Fruit fly (Drosophila melanogaster): Measurements from ENCODE around the gene CG4440.

Gene CG4440

DNA sequence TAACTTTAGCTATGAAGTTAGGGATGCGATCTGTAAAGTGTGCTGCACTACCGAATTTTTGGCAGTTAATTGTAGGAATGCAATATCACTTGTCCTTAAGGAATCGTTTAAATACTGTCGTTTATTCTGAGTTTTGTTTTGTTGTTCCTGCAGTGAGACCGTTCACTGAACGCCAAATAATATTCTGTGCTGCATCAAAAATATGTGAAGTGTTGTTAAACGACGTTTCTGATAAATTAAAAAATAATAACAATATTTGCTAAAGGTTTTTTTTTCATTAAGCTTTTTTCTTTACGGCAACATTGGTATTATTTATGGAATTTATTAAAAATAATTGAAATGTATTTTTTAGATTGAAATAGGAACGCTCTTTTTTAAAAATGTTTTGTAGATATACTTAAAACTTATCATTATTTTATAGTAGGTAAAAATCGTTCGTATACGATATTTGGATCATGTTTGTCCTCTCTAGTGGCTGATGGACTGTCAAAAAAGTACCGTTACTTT, 26.9 kb upstream of the CG4440 start, which contains the start of gene GMF (continued):
- no peak for TF ChIP-seq CG6791 (GFP tag; IDR thresholded peaks at IDR 0.05; ENCODE audit: partially characterized antibody)
- no peak for TF ChIP-seq CG43689 (GFP tag; IDR thresholded peaks at IDR 0.05)
- TF ChIP-seq sob (GFP tag; IDR thresholded peaks at IDR 0.05): no peak
- TF ChIP-seq aop (GFP tag; IDR thresholded peaks at IDR 0.05): no peak
- TF ChIP-seq CG13775 (GFP tag; optimal IDR thresholded peaks at IDR 0.05): no peak
- TF ChIP-seq ato (GFP tag; IDR thresholded peaks at IDR 0.05; ENCODE audit: partially characterized antibody): no peak
- TF ChIP-seq vnd (GFP tag; IDR thresholded peaks at IDR 0.05; ENCODE audit: partially characterized antibody): no peak
- TF ChIP-seq run (tag; optimal IDR thresholded peaks at IDR 0.05): no peak
- TF ChIP-seq nerfin-2 (GFP tag; IDR thresholded peaks at IDR 0.05; ENCODE audit: partially characterized antibody): no peak
- no peak for TF ChIP-seq CG15269 (tag; optimal IDR thresholded peaks at IDR 0.05)
- TF ChIP-seq emc (GFP tag; optimal IDR thresholded peaks at IDR 0.05): no peak
- TF ChIP-seq Abd-B (GFP tag; optimal IDR thresholded peaks at IDR 0.05): no peak
- TF ChIP-seq zen2 (GFP tag; IDR thresholded peaks at IDR 0.05; ENCODE audit: partially characterized antibody): no peak
- TF ChIP-seq cato (GFP tag; optimal IDR thresholded peaks at IDR 0.05; ENCODE audit: borderline replicate concordance): peak; percentile 11
- no peak for TF ChIP-seq her (GFP tag; optimal IDR thresholded peaks at IDR 0.05)
- peak; percentile 20 for TF ChIP-seq Fer3 (tag; optimal IDR thresholded peaks at IDR 0.05)
- no peak for TF ChIP-seq CG4282 (GFP tag; optimal IDR thresholded peaks at IDR 0.05)
- TF ChIP-seq esg (GFP tag; conservative IDR thresholded peaks at IDR 0.05): no peak
- no peak for TF ChIP-seq pum (GFP tag; optimal IDR thresholded peaks at IDR 0.05)
- no peak for TF ChIP-seq CG13894 (tag; optimal IDR thresholded peaks at IDR 0.05)
- TF ChIP-seq CG30403 (GFP tag; optimal IDR thresholded peaks at IDR 0.05): peak; percentile 49
- TF ChIP-seq NK7.1 (GFP tag; optimal IDR thresholded peaks at IDR 0.05): no peak
- no peak for TF ChIP-seq bowl (GFP tag; IDR thresholded peaks at IDR 0.05)
- no peak for TF ChIP-seq abd-A (tag; optimal IDR thresholded peaks at IDR 0.05)
- TF ChIP-seq ap (GFP tag; IDR thresholded peaks at IDR 0.05): no peak
- no peak for TF ChIP-seq Sry-β (GFP tag; optimal IDR thresholded peaks at IDR 0.05)
- no peak for TF ChIP-seq luna (GFP tag; optimal IDR thresholded peaks at IDR 0.05)
- TF ChIP-seq gcm (GFP tag; optimal IDR thresholded peaks at IDR 0.05): peak; percentile 1
- TF ChIP-seq CG2116 (GFP tag; optimal IDR thresholded peaks at IDR 0.05): peak; percentile 62
- TF ChIP-seq Antp (GFP tag; optimal IDR thresholded peaks at IDR 0.05): no peak
- TF ChIP-seq ftz-f1 (GFP tag; optimal IDR thresholded peaks at IDR 0.05): no peak
- TF ChIP-seq sens (GFP tag): peak; percentile 82
- TF ChIP-seq mirr (GFP tag; optimal IDR thresholded peaks at IDR 0.05): no peak
- peak; percentile 76 for TF ChIP-seq stwl (tag; optimal IDR thresholded peaks at IDR 0.05)
- no peak; the same call in 1 of the 2 replicates for TF ChIP-seq bbx (GFP tag; IDR thresholded peaks at IDR 0.05; ENCODE audit: partially characterized antibody)
- TF ChIP-seq CG8944 (GFP tag; optimal IDR thresholded peaks at IDR 0.05): no peak
- TF ChIP-seq Oli (tag; optimal IDR thresholded peaks at IDR 0.05): no peak
- TF ChIP-seq ro (GFP tag; IDR thresholded peaks at IDR 0.05): no peak
- no peak for TF ChIP-seq CG7839 (tag; optimal IDR thresholded peaks at IDR 0.05)
- TF ChIP-seq unc-4 (GFP tag; IDR thresholded peaks at IDR 0.05; ENCODE audit: partially characterized antibody): peak; percentile 21; the same call in 1 of the 2 replicates
- no peak for TF ChIP-seq chif (GFP tag; optimal IDR thresholded peaks at IDR 0.05)
- TF ChIP-seq ind (GFP tag; optimal IDR thresholded peaks at IDR 0.05): peak; percentile 8
- TF ChIP-seq fd64A (GFP tag; optimal IDR thresholded peaks at IDR 0.05): no peak
- TF ChIP-seq hkb (optimal IDR thresholded peaks at IDR 0.05): no peak
- TF ChIP-seq hkb (GFP tag; IDR thresholded peaks at IDR 0.05): no peak
- TF ChIP-seq kah (GFP tag; optimal IDR thresholded peaks at IDR 0.05): no peak
- no peak for TF ChIP-seq tx (GFP tag; optimal IDR thresholded peaks at IDR 0.05)
- TF ChIP-seq inv (GFP tag; IDR thresholded peaks at IDR 0.05; ENCODE audit: partially characterized antibody): no peak
- no peak for TF ChIP-seq CG1832 (GFP tag; optimal IDR thresholded peaks at IDR 0.05)
- no peak for TF ChIP-seq jumu (GFP tag; optimal IDR thresholded peaks at IDR 0.05)
- no peak for TF ChIP-seq CG18011 (GFP tag; optimal IDR thresholded peaks at IDR 0.05)
